Worm (Caenorhabditis elegans) whole organism, L4 larva: ENCODE data around the gene rabr-2.

Experiments
- aha-1 ChIP-seq: fragments of 150-350 bp; peaks from one replicate; lab custom pipeline; 2014; ENCODE audit warnings: missing biosample characterization, missing genetic modification characterization
- aly-2 ChIP-seq: sonication (generic microtip); optimal IDR thresholded peaks from 2 replicates; lab custom pipeline; 2018; ENCODE audit warnings: missing biosample characterization, missing genetic modification characterization
- egl-27 ChIP-seq: sonication (generic microtip); optimal IDR thresholded peaks from 3 replicates; lab custom pipeline; 2017; ENCODE audit warnings: missing biosample characterization, missing genetic modification reagents, missing genetic modification characterization
- lin-15B ChIP-seq: fragments of 150-350 bp; sonication (generic microtip); optimal IDR thresholded peaks from 3 replicates; lab custom pipeline; 2014; ENCODE audit warnings: missing biosample characterization, missing genetic modification characterization
- madf-5 ChIP-seq, 2 experiments: fragments of 200-800 bp; sonication (Bioruptor generic); IDR thresholded peaks; 2 replicates each; pipeline ENCODE4 v1.3.6; 2022; ENCODE audit warnings: missing compliant biosample characterization in 2 of 2, missing genetic modification characterization in 2 of 2
- nhr-237 ChIP-seq: sonication (generic microtip); optimal IDR thresholded peaks from 2 replicates; lab custom pipeline; 2017; ENCODE audit warnings: missing biosample characterization, missing genetic modification characterization
- nhr-76 ChIP-seq: fragments of 150-350 bp; optimal IDR thresholded peaks from 2 replicates; lab custom pipeline; 2014; ENCODE audit warnings: missing biosample characterization, missing genetic modification characterization
- rbr-2 ChIP-seq: sonication (generic microtip); optimal IDR thresholded peaks from 2 replicates; lab custom pipeline; 2016; ENCODE audit warnings: missing genotype, missing genetic modification characterization, missing compliant biosample characterization
- unc-130 ChIP-seq: sonication (generic microtip); optimal IDR thresholded peaks from 2 replicates; lab custom pipeline; 2016; ENCODE audit warnings: missing genetic modification reagents, missing genetic modification characterization, missing compliant biosample characterization
- ztf-11 ChIP-seq: fragments of 150-350 bp; optimal IDR thresholded peaks from 2 replicates; lab custom pipeline; 2014; ENCODE audit warnings: missing biosample characterization, missing genetic modification characterization

- no peak for TF ChIP-seq unc-130 (GFP tag; lab: Kevin White, UChicago)
- no peak for TF ChIP-seq madf-5 (GFP tag; IDR thresholded peaks at IDR 0.05; lab: Robert Waterston, UW)
- no peak for TF ChIP-seq lin-15B
- TF ChIP-seq aha-1 (tag; lab: Kevin White, UChicago), result peak; percentile 82
- TF ChIP-seq nhr-76 (tag; lab: Kevin White, UChicago), result no peak
- no peak for TF ChIP-seq egl-27
- TF ChIP-seq aly-2, result no peak
- no peak for TF ChIP-seq ztf-11 (tag; lab: Kevin White, UChicago)
- TF ChIP-seq nhr-237 (tag; lab: Kevin White, UChicago), result no peak
- no peak for TF ChIP-seq rbr-2 (tag; lab: Kevin White, UChicago)
Observed at ce11 chrIV:17475743-17476142, 7.4 kb downstream of the rabr-2 start, which contains the start of gene grl-24.
